Worm (Caenorhabditis elegans): ENCODE results near the gene dyf-19.

ce11 chrV:19645572-19646155 lies 20.8 kb downstream of the dyf-19 start, which contains the start of gene Y43F8C.9:
- TF ChIP-seq fkh-10 (GFP tag; optimal IDR thresholded peaks at IDR 0.05) (no peak), ama-1 (optimal IDR thresholded peaks at IDR 0.05) (no peak), pqm-1 (tag; optimal IDR thresholded peaks at IDR 0.05) (no peak)

Data from whole organism, late embryonic.